Fruit fly (Drosophila melanogaster) whole organism, embryonic: ENCODE measurements around the gene dnc.

ENCODE experiments used
- Aef1 ChIP-seq: fragments of 200-800 bp; sonication (Bioruptor generic); IDR thresholded peaks from 3 replicates; pipeline ENCODE4 v1.3.6; 2022; ENCODE audit warnings: missing biosample characterization, missing genetic modification characterization
- CG1024 ChIP-seq: fragments of 200-800 bp; sonication (Bioruptor generic); IDR thresholded peaks from 2 replicates; pipeline ENCODE4 v1.3.6; 2022; ENCODE audit warnings: missing biosample characterization, missing genetic modification characterization
- CG10267 ChIP-seq: fragments of 200-800 bp; sonication (Bioruptor generic); optimal IDR thresholded peaks from 2 replicates; lab custom pipeline; 2018; ENCODE audit warnings: missing biosample characterization, mild to moderate bottlenecking, missing genetic modification characterization, moderate library complexity
- CG10366 ChIP-seq: fragments of 200-800 bp; sonication (Bioruptor generic); IDR thresholded peaks from 2 replicates; pipeline ENCODE4 v1.3.6; 2022; ENCODE audit warnings: missing biosample characterization, missing genetic modification characterization
- CG10979 ChIP-seq: fragments of 200-800 bp; sonication (Bioruptor generic); optimal IDR thresholded peaks from 2 replicates; lab custom pipeline; 2018; ENCODE audit warnings: missing biosample characterization, mild to moderate bottlenecking, missing genetic modification characterization, moderate library complexity
- CG11504 ChIP-seq: fragments of 200-800 bp; sonication (Bioruptor generic); optimal IDR thresholded peaks from 3 replicates; lab custom pipeline; 2019; ENCODE audit warnings: missing biosample characterization, mild to moderate bottlenecking, missing genetic modification characterization, moderate library complexity
- CG12236 ChIP-seq: fragments of 200-800 bp; sonication (Bioruptor generic); optimal IDR thresholded peaks from 2 replicates; lab custom pipeline; 2016; ENCODE audit warnings: missing biosample characterization, missing genetic modification characterization
- CG13624 ChIP-seq: fragments of 200-800 bp; sonication (Bioruptor generic); optimal IDR thresholded peaks from 2 replicates; lab custom pipeline; 2016; ENCODE audit warnings: missing biosample characterization, missing genetic modification characterization
- CG13894 ChIP-seq: fragments of 200-800 bp; sonication (Bioruptor generic); optimal IDR thresholded peaks from 3 replicates; lab custom pipeline; 2018; ENCODE audit warnings: missing biosample characterization, mild to moderate bottlenecking, missing genetic modification characterization, moderate library complexity
- CG14050 ChIP-seq: fragments of 200-800 bp; sonication (Bioruptor generic); IDR thresholded peaks from 3 replicates; pipeline ENCODE4 v1.3.6; 2022; ENCODE audit warnings: missing biosample characterization, missing genetic modification characterization
- CG14667 ChIP-seq: fragments of 200-800 bp; sonication (Bioruptor generic); IDR thresholded peaks from 2 replicates; pipeline ENCODE4 v1.3.6; 2022; ENCODE audit warnings: missing biosample characterization, missing genetic modification characterization
- CG14710 ChIP-seq: fragments of 200-800 bp; sonication (Bioruptor generic); optimal IDR thresholded peaks from 3 replicates; lab custom pipeline; 2019; ENCODE audit warnings: missing biosample characterization, mild to moderate bottlenecking, missing genetic modification characterization, moderate library complexity
- CG17829 ChIP-seq: fragments of 200-800 bp; optimal IDR thresholded peaks from 2 replicates; lab custom pipeline; 2019; ENCODE audit warnings: missing biosample characterization, mild to moderate bottlenecking, missing genetic modification characterization, moderate library complexity
- CG32767 ChIP-seq: fragments of 200-800 bp; sonication (Bioruptor generic); IDR thresholded peaks from 2 replicates; pipeline ENCODE4 v1.3.6; 2022; ENCODE audit warnings: missing biosample characterization, missing genetic modification characterization
- CG6254 ChIP-seq: fragments of 200-800 bp; sonication (Bioruptor generic); optimal IDR thresholded peaks from 3 replicates; lab custom pipeline; 2017; ENCODE audit warnings: mild to moderate bottlenecking, missing biosample characterization, missing genetic modification reagents, missing genetic modification characterization
- CG6854 ChIP-seq: fragments of 200-800 bp; sonication (Bioruptor generic); optimal IDR thresholded peaks from 3 replicates; lab custom pipeline; 2017; ENCODE audit warnings: missing biosample characterization, mild to moderate bottlenecking, missing genetic modification characterization
- CG7372 ChIP-seq: fragments of 200-800 bp; sonication (Bioruptor generic); IDR thresholded peaks from 2 replicates; pipeline ENCODE4 v1.3.6; 2022; ENCODE audit warnings: missing biosample characterization, missing genetic modification characterization
- CG7745 ChIP-seq: fragments of 200-800 bp; sonication (Bioruptor generic); optimal IDR thresholded peaks from 2 replicates; lab custom pipeline; 2018; ENCODE audit warnings: missing biosample characterization, mild to moderate bottlenecking, missing genetic modification characterization, moderate library complexity
- CG8089 ChIP-seq: fragments of 200-800 bp; sonication (Bioruptor generic); optimal IDR thresholded peaks from 3 replicates; lab custom pipeline; 2016; ENCODE audit warnings: missing biosample characterization, missing genetic modification characterization
- D ChIP-seq, 2 experiments: fragments of 200-800 bp in 1 of 2; fragments of >200 bp in 1 of 2; sonication (Bioruptor generic) in 1 of 2; optimal IDR thresholded peaks; 2 replicates in 1 of 2; 3 replicates in 1 of 2; lab custom pipeline; 2017; ENCODE audit warnings: mild to moderate bottlenecking in 1 of 2, missing biosample characterization in 1 of 2, missing genetic modification characterization in 1 of 2, missing genetic modification reagents in 1 of 2
- Fer1 ChIP-seq: fragments of 200-800 bp; sonication (Bioruptor generic); optimal IDR thresholded peaks from 2 replicates; lab custom pipeline; 2017; ENCODE audit warnings: missing biosample characterization, mild to moderate bottlenecking, missing genetic modification characterization
- Fer3 ChIP-seq: fragments of 200-800 bp; sonication (Bioruptor generic); optimal IDR thresholded peaks from 2 replicates; lab custom pipeline; 2018; ENCODE audit warnings: missing biosample characterization, mild to moderate bottlenecking, missing genetic modification characterization, moderate library complexity
- Gsc ChIP-seq: fragments of 200-800 bp; sonication (Bioruptor generic); IDR thresholded peaks from 2 replicates; pipeline ENCODE4 v1.3.6; 2022; ENCODE audit warnings: missing biosample characterization, missing genetic modification characterization
- HmgD ChIP-seq: fragments of 200-800 bp; sonication (Bioruptor generic); optimal IDR thresholded peaks from 3 replicates; lab custom pipeline; 2016; ENCODE audit warnings: missing biosample characterization, missing genetic modification characterization
- Hmr ChIP-seq: fragments of 200-800 bp; sonication (Bioruptor generic); optimal IDR thresholded peaks from 3 replicates; lab custom pipeline; 2017; ENCODE audit warnings: mild to moderate bottlenecking, missing biosample characterization, missing genetic modification reagents, missing genetic modification characterization
- MBD-R2 ChIP-seq: fragments of 200-800 bp; sonication (Bioruptor generic); IDR thresholded peaks from 2 replicates; pipeline ENCODE4 v1.3.6; 2022; ENCODE audit warnings: missing biosample characterization, missing genetic modification characterization
- Max ChIP-seq: fragments of 200-800 bp; sonication (Bioruptor generic); optimal IDR thresholded peaks from 2 replicates; lab custom pipeline; 2016; ENCODE audit warnings: missing biosample characterization, mild to moderate bottlenecking, missing genetic modification characterization
- NC2α ChIP-seq: fragments of 200-800 bp; sonication (Bioruptor generic); optimal IDR thresholded peaks from 2 replicates; lab custom pipeline; 2016; ENCODE audit warnings: missing biosample characterization, missing genetic modification characterization
- Neu2 ChIP-seq: fragments of 200-800 bp; sonication (Bioruptor generic); optimal IDR thresholded peaks from 3 replicates; lab custom pipeline; 2016; ENCODE audit warnings: missing biosample characterization, missing genetic modification characterization, borderline replicate concordance
- NfI ChIP-seq: fragments of 200-800 bp; sonication (Bioruptor generic); optimal IDR thresholded peaks from 3 replicates; lab custom pipeline; 2018; ENCODE audit warnings: missing biosample characterization, mild to moderate bottlenecking, missing genetic modification characterization, moderate library complexity
- Ssrp ChIP-seq: fragments of 200-800 bp; sonication (Bioruptor generic); optimal IDR thresholded peaks from 2 replicates; lab custom pipeline; 2018; ENCODE audit warnings: missing biosample characterization, mild to moderate bottlenecking, missing genetic modification characterization, moderate library complexity
- Trl ChIP-seq, 3 experiments: fragments of >200 bp in 2 of 3; fragments of 200-800 bp in 1 of 3; sonication (Bioruptor generic) in 1 of 3; optimal IDR thresholded peaks; 2 replicates in 1 of 3; 3 replicates in 2 of 3; lab custom pipeline; 2016 to 2017; ENCODE audit warnings: missing biosample characterization in 1 of 3, missing genetic modification characterization in 1 of 3
- Xbp1 ChIP-seq: fragments of 200-800 bp; sonication (Bioruptor generic); optimal IDR thresholded peaks from 3 replicates; lab custom pipeline; 2016; ENCODE audit warnings: missing biosample characterization, mild to moderate bottlenecking, missing genetic modification characterization
- az2 ChIP-seq: fragments of 200-800 bp; sonication (Bioruptor generic); optimal IDR thresholded peaks from 3 replicates; lab custom pipeline; 2016; ENCODE audit warnings: missing biosample characterization, missing genetic modification characterization
- bbx ChIP-seq: fragments of 200-800 bp; sonication (Bioruptor generic); IDR thresholded peaks from 2 replicates; pipeline ENCODE4 v1.3.6; 2022; ENCODE audit warnings: missing biosample characterization, missing genetic modification characterization; ENCODE audit not compliant: partially characterized antibody
- cato ChIP-seq: fragments of 200-800 bp; sonication (Bioruptor generic); optimal IDR thresholded peaks from 2 replicates; lab custom pipeline; 2016; ENCODE audit warnings: missing biosample characterization, missing genetic modification characterization, borderline replicate concordance
- chn ChIP-seq: fragments of 200-800 bp; sonication (Bioruptor generic); optimal IDR thresholded peaks from 2 replicates; lab custom pipeline; 2016; ENCODE audit warnings: missing biosample characterization, missing genetic modification characterization
- crc ChIP-seq: fragments of 200-800 bp; sonication (Bioruptor generic); optimal IDR thresholded peaks from 2 replicates; lab custom pipeline; 2016; ENCODE audit warnings: missing biosample characterization, missing genetic modification characterization
- dmrt11E ChIP-seq: fragments of 200-800 bp; sonication (Bioruptor generic); optimal IDR thresholded peaks from 3 replicates; lab custom pipeline; 2018; ENCODE audit warnings: missing biosample characterization, mild to moderate bottlenecking, missing genetic modification characterization, moderate library complexity
- en ChIP-seq: fragments of 200-800 bp; sonication (Bioruptor generic); optimal IDR thresholded peaks from 2 replicates; lab custom pipeline; 2016; ENCODE audit warnings: missing biosample characterization, missing genetic modification characterization
- gfzf ChIP-seq: fragments of 200-800 bp; sonication (Bioruptor generic); optimal IDR thresholded peaks from 2 replicates; lab custom pipeline; 2016; ENCODE audit warnings: missing biosample characterization, mild to moderate bottlenecking, missing genetic modification characterization, moderate library complexity
- h ChIP-seq: fragments of >200 bp; optimal IDR thresholded peaks from 2 replicates; lab custom pipeline; 2017
- kah ChIP-seq: fragments of 200-800 bp; sonication (Bioruptor generic); optimal IDR thresholded peaks from 2 replicates; lab custom pipeline; 2018; ENCODE audit warnings: missing biosample characterization, mild to moderate bottlenecking, missing genetic modification characterization
- kni ChIP-seq: fragments of 200-800 bp; sonication (Bioruptor generic); optimal IDR thresholded peaks from 3 replicates; lab custom pipeline; 2017; ENCODE audit warnings: mild to moderate bottlenecking, missing biosample characterization, missing genetic modification reagents, missing genetic modification characterization
- lola ChIP-seq, 3 experiments: fragments of >200 bp in 2 of 3; fragments of 200-800 bp in 1 of 3; sonication (Bioruptor generic) in 1 of 3; optimal IDR thresholded peaks; 2 replicates each; lab custom pipeline; 2017 to 2019; ENCODE audit warnings: missing biosample characterization in 3 of 3, missing genetic modification characterization in 3 of 3, mild to moderate bottlenecking in 1 of 3, moderate library complexity in 1 of 3
- org-1 ChIP-seq: fragments of 200-800 bp; sonication (Bioruptor generic); optimal IDR thresholded peaks from 2 replicates; lab custom pipeline; 2017; ENCODE audit warnings: missing biosample characterization, missing genetic modification characterization
- sim ChIP-seq: fragments of 200-800 bp; sonication (Bioruptor generic); IDR thresholded peaks from 2 replicates; pipeline ENCODE4 v1.3.6; 2022; ENCODE audit warnings: missing biosample characterization, missing genetic modification characterization
- ssp ChIP-seq: fragments of 200-800 bp; sonication (Bioruptor generic); IDR thresholded peaks from 2 replicates; pipeline ENCODE4 v1.3.6; 2022; ENCODE audit warnings: missing biosample characterization, missing genetic modification characterization
- tna ChIP-seq: fragments of 200-800 bp; sonication (Bioruptor generic); IDR thresholded peaks from 2 replicates; pipeline ENCODE4 v1.3.6; 2022; ENCODE audit warnings: missing biosample characterization, missing genetic modification characterization; ENCODE audit not compliant: partially characterized antibody

The dnc gene

dm6 chrX:3310827-3311226, 134.6 kb downstream of the dnc start (continued):
- peak; percentile 35; the same call in 1 of the 2 replicates for TF ChIP-seq CG1024 (GFP tag; lab: Robert Waterston, UW)
- peak; percentile 75 for TF ChIP-seq CG10979
- peak; percentile 58 for TF ChIP-seq CG8089 (GFP tag; lab: Kevin White, UChicago)
- TF ChIP-seq CG7372 (GFP tag; lab: Robert Waterston, UW): peak; percentile 77
- peak; percentile 93 for TF ChIP-seq Hmr (GFP tag; lab: Kevin White, UChicago)
- TF ChIP-seq CG10366 (GFP tag; lab: Robert Waterston, UW): peak; percentile 83
- TF ChIP-seq ssp (GFP tag; lab: Robert Waterston, UW): peak; percentile 75
- TF ChIP-seq kni (GFP tag; lab: Kevin White, UChicago): no peak
- TF ChIP-seq CG17829 (tag; lab: Kevin White, UChicago): peak; percentile 94
- TF ChIP-seq Max (GFP tag; lab: Kevin White, UChicago): peak; percentile 46
- TF ChIP-seq tna (GFP tag; lab: Robert Waterston, UW): no peak
- TF ChIP-seq gfzf (GFP tag; lab: Kevin White, UChicago): no peak
- TF ChIP-seq Xbp1 (GFP tag; lab: Kevin White, UChicago): peak; percentile 85
- TF ChIP-seq org-1 (GFP tag; lab: Kevin White, UChicago): peak; percentile 75
- TF ChIP-seq NC2α (GFP tag; lab: Kevin White, UChicago): peak; percentile 39
- peak; percentile 81 for TF ChIP-seq az2 (GFP tag; lab: Kevin White, UChicago)
- peak; percentile 75 for TF ChIP-seq CG13624 (GFP tag; lab: Kevin White, UChicago)
- TF ChIP-seq CG6854 (GFP tag; lab: Kevin White, UChicago): peak; percentile 81
- TF ChIP-seq CG11504: peak; percentile 86
- peak; percentile 55 for TF ChIP-seq CG14710
- peak; percentile 91 for TF ChIP-seq Fer1
- TF ChIP-seq cato: peak; percentile 58
- TF ChIP-seq kah (GFP tag; lab: Kevin White, UChicago): peak; percentile 52
- peak; percentile 34 for TF ChIP-seq CG6254 (GFP tag; lab: Kevin White, UChicago)
- TF ChIP-seq HmgD (GFP tag; lab: Kevin White, UChicago): peak; percentile 12
- peak; percentile 92 for TF ChIP-seq CG13894 (tag; lab: Kevin White, UChicago)
- TF ChIP-seq CG10267 (tag; lab: Kevin White, UChicago): peak; percentile 72
- peak; percentile 77 for TF ChIP-seq chn (GFP tag; lab: Kevin White, UChicago)
- peak; percentile 75 for TF ChIP-seq Gsc (GFP tag; lab: Robert Waterston, UW)
- peak in 1 of 3 experiments; percentile 63 for TF ChIP-seq lola (GFP tag; optimal IDR thresholded peaks at IDR 0.05; lab: Kevin White, UChicago)
- no peak for TF ChIP-seq CG7745
- peak; percentile 88 for TF ChIP-seq sim (GFP tag; lab: Robert Waterston, UW)
- peak; percentile 74 for TF ChIP-seq Ssrp (tag; lab: Kevin White, UChicago)
- TF ChIP-seq crc (GFP tag; lab: Kevin White, UChicago): peak; percentile 56
- peak; percentile 77 for TF ChIP-seq CG14050 (GFP tag; lab: Robert Waterston, UW)
- TF ChIP-seq D (optimal IDR thresholded peaks at IDR 0.05; lab: Kevin White, UChicago): no peak
- TF ChIP-seq D (GFP tag; optimal IDR thresholded peaks at IDR 0.05; lab: Kevin White, UChicago): peak; percentile 61
- TF ChIP-seq NfI (GFP tag; lab: Kevin White, UChicago): peak; percentile 90
- TF ChIP-seq Aef1 (GFP tag; lab: Robert Waterston, UW): peak; percentile 63; the same call in 2 of the 3 replicates
- peak; percentile 52 for TF ChIP-seq CG12236 (GFP tag; lab: Kevin White, UChicago)
- peak; percentile 76 for TF ChIP-seq dmrt11E (tag; lab: Kevin White, UChicago)
- TF ChIP-seq CG14667 (GFP tag; lab: Robert Waterston, UW): peak; percentile 82
- peak; percentile 67; the same call in 1 of the 2 replicates for TF ChIP-seq CG32767
- TF ChIP-seq MBD-R2 (GFP tag; lab: Robert Waterston, UW): peak; percentile 51; the same call in 1 of the 2 replicates
- no peak for TF ChIP-seq h (lab: Kevin White, UChicago)
- TF ChIP-seq Trl (optimal IDR thresholded peaks at IDR 0.05; lab: Kevin White, UChicago): no peak
- peak; percentile 59 for TF ChIP-seq Trl (GFP tag; optimal IDR thresholded peaks at IDR 0.05; lab: Kevin White, UChicago)
- no peak for TF ChIP-seq bbx (GFP tag; lab: Robert Waterston, UW)
- peak; percentile 16 for TF ChIP-seq en
- peak; percentile 78 for TF ChIP-seq Fer3 (tag; lab: Kevin White, UChicago)
- TF ChIP-seq Neu2: peak; percentile 4
